Fruit fly (Drosophila melanogaster) whole organism, embryonic: ENCODE results near the gene SPH93.

Experiments
- Atf6 ChIP-seq: fragments of 200-800 bp; sonication (Bioruptor generic); IDR thresholded peaks from 2 replicates; pipeline ENCODE4 v1.3.6; 2022; ENCODE audit warnings: missing biosample characterization, missing genetic modification characterization
- CG10209 ChIP-seq: fragments of 200-800 bp; sonication (Bioruptor generic); optimal IDR thresholded peaks from 3 replicates; lab custom pipeline; 2017; ENCODE audit warnings: missing biosample characterization, mild to moderate bottlenecking, missing genetic modification characterization, missing genetic modification reagents
- CG11696 ChIP-seq: fragments of 200-800 bp; sonication (Bioruptor generic); IDR thresholded peaks from 2 replicates; pipeline ENCODE4 v1.3.6; 2022; ENCODE audit warnings: missing biosample characterization, missing genetic modification characterization
- CG1233 ChIP-seq: fragments of 200-800 bp; sonication (Bioruptor generic); optimal IDR thresholded peaks from 4 replicates; lab custom pipeline; 2018; ENCODE audit warnings: missing biosample characterization, mild to moderate bottlenecking, missing genetic modification characterization
- CG12659 ChIP-seq: fragments of 200-800 bp; sonication (Bioruptor generic); optimal IDR thresholded peaks from 3 replicates; lab custom pipeline; 2017; ENCODE audit warnings: mild to moderate bottlenecking, missing biosample characterization, missing genetic modification reagents, missing genetic modification characterization
- CG13775 ChIP-seq: fragments of 200-800 bp; sonication (Bioruptor generic); optimal IDR thresholded peaks from 3 replicates; lab custom pipeline; 2017; ENCODE audit warnings: missing biosample characterization, mild to moderate bottlenecking, missing genetic modification characterization
- CG15011 ChIP-seq: fragments of 200-800 bp; sonication (Bioruptor generic); optimal IDR thresholded peaks from 3 replicates; lab custom pipeline; 2018; ENCODE audit warnings: missing biosample characterization, mild to moderate bottlenecking, missing genetic modification characterization
- CG15479 ChIP-seq: fragments of 200-800 bp; sonication (Bioruptor generic); optimal IDR thresholded peaks from 3 replicates; lab custom pipeline; 2019; ENCODE audit warnings: missing biosample characterization, mild to moderate bottlenecking, missing genetic modification characterization, moderate library complexity
- CG15601 ChIP-seq: fragments of 200-800 bp; sonication (Bioruptor generic); optimal IDR thresholded peaks from 3 replicates; lab custom pipeline; 2019; ENCODE audit warnings: missing biosample characterization, mild to moderate bottlenecking, missing genetic modification characterization, moderate library complexity
- CG17912 ChIP-seq: fragments of 200-800 bp; sonication (Bioruptor generic); optimal IDR thresholded peaks from 2 replicates; lab custom pipeline; 2018; ENCODE audit warnings: missing biosample characterization, mild to moderate bottlenecking, missing genetic modification characterization
- CG30020 ChIP-seq: fragments of 200-800 bp; optimal IDR thresholded peaks from 2 replicates; lab custom pipeline; 2019; ENCODE audit warnings: missing biosample characterization, mild to moderate bottlenecking, missing genetic modification characterization, moderate library complexity
- CG32772 ChIP-seq: fragments of 200-800 bp; sonication (Bioruptor generic); IDR thresholded peaks from 2 replicates; pipeline ENCODE4 v1.3.6; 2022; ENCODE audit warnings: missing biosample characterization, missing genetic modification characterization
- CG34224 ChIP-seq: fragments of 200-800 bp; sonication (Bioruptor generic); IDR thresholded peaks from 3 replicates; pipeline ENCODE4 v1.3.6; 2022; ENCODE audit warnings: missing biosample characterization, missing genetic modification characterization; ENCODE audit not compliant: partially characterized antibody
- CG3995 ChIP-seq: fragments of 200-800 bp; sonication (Bioruptor generic); optimal IDR thresholded peaks from 3 replicates; lab custom pipeline; 2016; ENCODE audit warnings: missing biosample characterization, missing genetic modification characterization
- CG6689 ChIP-seq: fragments of 200-800 bp; sonication (Bioruptor generic); IDR thresholded peaks from 2 replicates; pipeline ENCODE4 v1.3.6; 2022; ENCODE audit warnings: missing biosample characterization, missing genetic modification characterization
- CG7271 ChIP-seq: fragments of 200-800 bp; sonication (Bioruptor generic); optimal IDR thresholded peaks from 2 replicates; lab custom pipeline; 2018; ENCODE audit warnings: missing biosample characterization, mild to moderate bottlenecking, missing genetic modification characterization, moderate library complexity
- CG7963 ChIP-seq: fragments of 200-800 bp; sonication (Bioruptor generic); IDR thresholded peaks from 3 replicates; pipeline ENCODE4 v1.3.6; 2022; ENCODE audit warnings: missing biosample characterization, missing genetic modification characterization; ENCODE audit not compliant: partially characterized antibody
- CG9727 ChIP-seq: fragments of 200-800 bp; sonication (Bioruptor generic); optimal IDR thresholded peaks from 3 replicates; lab custom pipeline; 2017; ENCODE audit warnings: missing biosample characterization, mild to moderate bottlenecking, missing genetic modification characterization
- CG9876 ChIP-seq: fragments of 200-800 bp; sonication (Bioruptor generic); optimal IDR thresholded peaks from 2 replicates; lab custom pipeline; 2016; ENCODE audit warnings: missing biosample characterization, missing genetic modification characterization
- Fer1 ChIP-seq: fragments of 200-800 bp; sonication (Bioruptor generic); optimal IDR thresholded peaks from 2 replicates; lab custom pipeline; 2017; ENCODE audit warnings: missing biosample characterization, mild to moderate bottlenecking, missing genetic modification characterization
- H15 ChIP-seq: fragments of 200-800 bp; sonication (Bioruptor generic); IDR thresholded peaks from 3 replicates; pipeline ENCODE4 v1.3.6; 2022; ENCODE audit warnings: missing biosample characterization, missing genetic modification characterization
- Hr51 ChIP-seq, 2 experiments: fragments of 200-800 bp; sonication (Bioruptor generic); optimal IDR thresholded peaks; 2 replicates in 1 of 2; 3 replicates in 1 of 2; lab custom pipeline; 2016 to 2018; ENCODE audit warnings: missing biosample characterization in 2 of 2, missing genetic modification characterization in 2 of 2, mild to moderate bottlenecking in 1 of 2, moderate library complexity in 1 of 2
- MESR4 ChIP-seq: fragments of 200-800 bp; sonication (Bioruptor generic); optimal IDR thresholded peaks from 2 replicates; lab custom pipeline; 2018; ENCODE audit warnings: missing biosample characterization, mild to moderate bottlenecking, missing genetic modification characterization, moderate library complexity
- Med ChIP-seq: fragments of 200-800 bp; sonication (Bioruptor generic); peaks from one replicate; lab custom pipeline; 2016; ENCODE audit warnings: missing biosample characterization, missing genetic modification characterization, mild to moderate bottlenecking, inconsistent platforms, moderate library complexity
- Neu2 ChIP-seq: fragments of 200-800 bp; sonication (Bioruptor generic); optimal IDR thresholded peaks from 3 replicates; lab custom pipeline; 2016; ENCODE audit warnings: missing biosample characterization, missing genetic modification characterization, borderline replicate concordance
- Nf-YB ChIP-seq: fragments of 200-800 bp; sonication (Bioruptor generic); optimal IDR thresholded peaks from 3 replicates; lab custom pipeline; 2019; ENCODE audit warnings: missing biosample characterization, mild to moderate bottlenecking, missing genetic modification characterization, moderate library complexity
- Side ChIP-seq: fragments of 200-800 bp; sonication (Bioruptor generic); optimal IDR thresholded peaks from 2 replicates; lab custom pipeline; 2016; ENCODE audit warnings: missing biosample characterization, missing genetic modification characterization
- abd-A ChIP-seq: fragments of 200-800 bp; sonication (Bioruptor generic); optimal IDR thresholded peaks from 3 replicates; lab custom pipeline; 2019; ENCODE audit warnings: missing biosample characterization, mild to moderate bottlenecking, missing genetic modification characterization, moderate library complexity
- ap ChIP-seq: fragments of 200-800 bp; sonication (Bioruptor generic); IDR thresholded peaks from 2 replicates; pipeline ENCODE4 v1.3.6; 2022; ENCODE audit warnings: missing biosample characterization, missing genetic modification characterization
- bowl ChIP-seq: fragments of 200-800 bp; sonication (Bioruptor generic); IDR thresholded peaks from 2 replicates; pipeline ENCODE4 v1.3.6; 2022; ENCODE audit warnings: missing biosample characterization, missing genetic modification characterization
- chif ChIP-seq, 2 experiments: fragments of 200-800 bp; sonication (Bioruptor generic); optimal IDR thresholded peaks; 3 replicates each; lab custom pipeline; 2016; ENCODE audit warnings: missing biosample characterization in 2 of 2, missing genetic modification characterization in 2 of 2
- ci ChIP-seq: fragments of 200-800 bp; sonication (Bioruptor generic); IDR thresholded peaks from 3 replicates; pipeline ENCODE4 v1.3.6; 2022; ENCODE audit warnings: missing biosample characterization, missing genetic modification characterization
- crol ChIP-seq: fragments of 200-800 bp; sonication (Bioruptor generic); IDR thresholded peaks from 2 replicates; pipeline ENCODE4 v1.3.6; 2022; ENCODE audit warnings: missing biosample characterization, missing genetic modification characterization
- gce ChIP-seq: fragments of 200-800 bp; sonication (Bioruptor generic); IDR thresholded peaks from 3 replicates; pipeline ENCODE4 v1.3.6; 2022; ENCODE audit warnings: missing biosample characterization, missing genetic modification characterization
- gcm ChIP-seq: fragments of 200-800 bp; sonication (Bioruptor generic); optimal IDR thresholded peaks from 2 replicates; lab custom pipeline; 2019; ENCODE audit warnings: missing biosample characterization, mild to moderate bottlenecking, missing genetic modification characterization, moderate library complexity
- gsb ChIP-seq: fragments of 200-800 bp; sonication (Bioruptor generic); IDR thresholded peaks from 2 replicates; pipeline ENCODE4 v1.3.6; 2022; ENCODE audit warnings: missing biosample characterization, missing genetic modification characterization
- hbn ChIP-seq: fragments of 200-800 bp; sonication (Bioruptor generic); IDR thresholded peaks from 2 replicates; pipeline ENCODE4 v1.3.6; 2022; ENCODE audit warnings: missing biosample characterization, missing genetic modification characterization; ENCODE audit not compliant: partially characterized antibody
- klu ChIP-seq: fragments of 200-800 bp; sonication (Bioruptor generic); IDR thresholded peaks from 2 replicates; pipeline ENCODE4 v1.3.6; 2022; ENCODE audit warnings: missing biosample characterization, missing genetic modification characterization
- lov ChIP-seq, 2 experiments: fragments of 200-800 bp in 1 of 2; fragments of >200 bp in 1 of 2; sonication (Bioruptor generic) in 1 of 2; IDR thresholded peaks in 1 of 2; optimal IDR thresholded peaks in 1 of 2; 2 replicates in 1 of 2; 3 replicates in 1 of 2; pipeline versions ENCODE4 v1.3.6 to Lab custom; 2017 to 2022; ENCODE audit warnings: missing biosample characterization in 1 of 2, missing genetic modification characterization in 1 of 2
- nerfin-1 ChIP-seq: fragments of 200-800 bp; sonication (Bioruptor generic); optimal IDR thresholded peaks from 3 replicates; lab custom pipeline; 2019; ENCODE audit warnings: missing biosample characterization, mild to moderate bottlenecking, missing genetic modification characterization, moderate library complexity
- nmo ChIP-seq: fragments of 200-800 bp; sonication (Bioruptor generic); optimal IDR thresholded peaks from 2 replicates; lab custom pipeline; 2018; ENCODE audit warnings: missing biosample characterization, mild to moderate bottlenecking, missing genetic modification characterization, moderate library complexity
- prd ChIP-seq, 3 experiments: fragments of >200 bp in 2 of 3; fragments of 200-800 bp in 1 of 3; sonication (Bioruptor generic) in 1 of 3; optimal IDR thresholded peaks in 2 of 3; IDR thresholded peaks in 1 of 3; 2 replicates in 2 of 3; 3 replicates in 1 of 3; pipeline versions ENCODE4 v1.3.6 to Lab custom; 2017 to 2022; ENCODE audit warnings: missing biosample characterization in 1 of 3, missing genetic modification characterization in 1 of 3
- rib ChIP-seq: fragments of 200-800 bp; sonication (Bioruptor generic); IDR thresholded peaks from 2 replicates; pipeline ENCODE4 v1.3.6; 2022; ENCODE audit warnings: missing biosample characterization, missing genetic modification characterization
- sd ChIP-seq: fragments of 200-800 bp; sonication (Bioruptor generic); optimal IDR thresholded peaks from 3 replicates; lab custom pipeline; 2018; ENCODE audit warnings: missing biosample characterization, mild to moderate bottlenecking, missing genetic modification characterization, moderate library complexity
- sens-2 ChIP-seq: fragments of 200-800 bp; sonication (Bioruptor generic); IDR thresholded peaks from 2 replicates; pipeline ENCODE4 v1.3.6; 2022; ENCODE audit warnings: missing biosample characterization, missing genetic modification characterization
- sob ChIP-seq: fragments of 200-800 bp; sonication (Bioruptor generic); IDR thresholded peaks from 2 replicates; pipeline ENCODE4 v1.3.6; 2022; ENCODE audit warnings: missing biosample characterization, missing genetic modification characterization
- sr ChIP-seq: fragments of 200-800 bp; sonication (Bioruptor generic); IDR thresholded peaks from 3 replicates; pipeline ENCODE4 v1.3.6; 2022; ENCODE audit warnings: missing biosample characterization, missing genetic modification characterization

The SPH93 gene

DNA sequence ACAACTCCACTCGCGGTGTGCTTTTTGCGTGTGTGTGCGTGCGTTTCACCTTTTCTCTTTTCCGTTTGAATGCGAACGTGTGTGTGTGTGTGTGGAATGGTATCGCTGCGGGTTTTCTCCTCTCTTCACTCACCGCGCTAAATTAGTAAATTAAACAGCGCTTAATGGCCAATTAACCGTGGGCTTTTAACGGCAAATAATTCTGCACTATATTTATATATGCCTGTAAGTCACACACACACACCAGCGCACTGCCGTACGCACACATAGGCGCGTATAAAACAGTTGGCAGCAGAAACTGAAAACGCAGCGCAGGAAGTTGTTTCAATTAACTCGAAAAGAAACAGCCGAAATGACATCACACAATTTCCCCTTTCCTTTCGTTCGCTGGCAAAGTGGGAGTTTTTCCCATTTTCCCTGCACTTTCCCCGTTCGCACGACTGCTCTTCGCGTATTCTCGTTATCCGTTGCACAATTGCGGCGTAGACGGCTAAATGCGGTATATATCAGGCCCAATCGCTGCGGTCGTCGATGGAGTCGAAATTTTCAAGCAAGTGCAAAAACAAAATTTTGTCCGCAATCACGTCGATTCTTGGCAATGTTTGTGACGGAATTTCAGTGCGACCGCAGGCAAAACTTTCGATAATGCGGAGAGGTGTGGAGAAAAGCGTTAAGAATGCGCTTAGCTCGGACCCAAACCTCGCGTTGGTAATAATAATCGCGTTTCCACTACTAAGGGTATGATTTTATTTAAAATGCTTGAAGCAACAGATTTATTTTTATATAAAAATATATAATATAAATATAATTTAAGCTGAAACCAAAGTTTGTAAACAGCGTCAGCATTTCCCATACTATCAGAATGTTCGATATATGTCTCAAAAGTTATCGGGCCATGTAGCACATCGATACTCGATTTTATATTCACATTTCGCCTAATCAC lies 17.1 kb upstream of the SPH93 start, which contains the start of gene BicD (continued):
- no peak for TF ChIP-seq Side (GFP tag; lab: Kevin White, UChicago)
- no peak for TF ChIP-seq CG15479 (GFP tag; lab: Kevin White, UChicago)
- TF ChIP-seq CG10209 (GFP tag; lab: Kevin White, UChicago) = no peak
- no peak for TF ChIP-seq bowl (GFP tag; lab: Robert Waterston, UW)
- peak; percentile 7 for TF ChIP-seq CG3995 (GFP tag; lab: Kevin White, UChicago)
- TF ChIP-seq CG1233 (GFP tag; lab: Kevin White, UChicago) = no peak
- peak; percentile 17; the same call in 1 of the 2 replicates for TF ChIP-seq Atf6 (GFP tag; lab: Robert Waterston, UW)
- peak; percentile 26; the same call in 1 of the 2 replicates for TF ChIP-seq sob (GFP tag; lab: Robert Waterston, UW)
- peak; percentile 67 for TF ChIP-seq CG30020 (tag; lab: Kevin White, UChicago)
- TF ChIP-seq Neu2 (GFP tag; lab: Kevin White, UChicago) = no peak
- TF ChIP-seq H15 (GFP tag; lab: Robert Waterston, UW) = no peak
- no peak for TF ChIP-seq CG13775 (GFP tag; lab: Kevin White, UChicago)
- TF ChIP-seq hbn = no peak; the same call in 1 of the 2 replicates
- TF ChIP-seq gcm (GFP tag; lab: Kevin White, UChicago) = no peak
- no peak for TF ChIP-seq Nf-YB (GFP tag; lab: Kevin White, UChicago)
- no peak for TF ChIP-seq gsb (GFP tag; lab: Robert Waterston, UW)
- no peak for TF ChIP-seq chif (GFP tag; optimal IDR thresholded peaks at IDR 0.05; lab: Kevin White, UChicago)
- peak; percentile 98 for TF ChIP-seq sd (tag; lab: Kevin White, UChicago)
- no peak for TF ChIP-seq lov (optimal IDR thresholded peaks at IDR 0.05; lab: Kevin White, UChicago)
- TF ChIP-seq lov (GFP tag; IDR thresholded peaks at IDR 0.05; lab: Robert Waterston, UW) = no peak
- TF ChIP-seq rib = no peak
- TF ChIP-seq CG34224 = peak; percentile 50; the same call in 1 of the 3 replicates
- peak; percentile 89 for TF ChIP-seq nmo (GFP tag; lab: Kevin White, UChicago)
- no peak for TF ChIP-seq CG9876
- 0 out of 3 replicates have a peak, but pooled peaks have one; percentile 9 for TF ChIP-seq CG7963
- no peak for TF ChIP-seq CG7271
- TF ChIP-seq CG9727 (GFP tag; lab: Kevin White, UChicago) = peak; percentile 28
- TF ChIP-seq prd (optimal IDR thresholded peaks at IDR 0.05; lab: Kevin White, UChicago) = no peak
- TF ChIP-seq prd (GFP tag; IDR thresholded peaks at IDR 0.05; lab: Robert Waterston, UW) = no peak
- TF ChIP-seq klu (GFP tag; lab: Robert Waterston, UW) = no peak
- no peak for TF ChIP-seq CG6689 (GFP tag; lab: Robert Waterston, UW)
- TF ChIP-seq CG17912 = peak; percentile 8
- TF ChIP-seq CG15011 = no peak
- TF ChIP-seq ci (GFP tag; lab: Robert Waterston, UW) = no peak
- no peak for TF ChIP-seq gce (GFP tag; lab: Robert Waterston, UW)
- TF ChIP-seq Fer1 (GFP tag; lab: Kevin White, UChicago) = no peak
- TF ChIP-seq ap = no peak
- TF ChIP-seq sens-2 (GFP tag; lab: Robert Waterston, UW) = no peak
- peak; percentile 68 for TF ChIP-seq CG15601 (tag; lab: Kevin White, UChicago)
- TF ChIP-seq CG11696 (GFP tag; lab: Robert Waterston, UW) = no peak
- TF ChIP-seq sr (GFP tag; lab: Robert Waterston, UW) = no peak
- TF ChIP-seq CG32772 = no peak
- peak; percentile 99 for TF ChIP-seq nerfin-1 (tag; lab: Kevin White, UChicago)
- TF ChIP-seq Hr51 (GFP tag; optimal IDR thresholded peaks at IDR 0.05; lab: Kevin White, UChicago) = no peak
- TF ChIP-seq CG12659 (GFP tag; lab: Kevin White, UChicago) = peak; percentile 80
- TF ChIP-seq Med (GFP tag; lab: Kevin White, UChicago) = peak; percentile 76
- no peak for TF ChIP-seq abd-A
- TF ChIP-seq crol = no peak
- TF ChIP-seq MESR4 (GFP tag; lab: Kevin White, UChicago) = peak; percentile 52
